Fruit fly (Drosophila melanogaster) whole organism, pupa: Measurements from ENCODE around the gene Xpac.

Source experiments
- CG12605 ChIP-seq: fragments of 200-800 bp; sonication (Bioruptor generic); IDR thresholded peaks from 2 replicates; pipeline ENCODE4 v1.3.6; 2022; ENCODE audit warnings: missing biosample characterization, missing genetic modification characterization
- CG15710 ChIP-seq: fragments of 200-800 bp; sonication (Bioruptor generic); optimal IDR thresholded peaks from 2 replicates; lab custom pipeline; 2018; ENCODE audit warnings: missing biosample characterization, mild to moderate bottlenecking, missing genetic modification characterization, moderate library complexity
- CG34367 ChIP-seq: fragments of 200-800 bp; sonication (Bioruptor generic); optimal IDR thresholded peaks from 2 replicates; lab custom pipeline; 2018; ENCODE audit warnings: missing biosample characterization, mild to moderate bottlenecking, missing genetic modification characterization
- CG4496 ChIP-seq: fragments of 200-800 bp; sonication (Bioruptor generic); IDR thresholded peaks from 3 replicates; pipeline ENCODE4 v1.3.6; 2022; ENCODE audit warnings: missing biosample characterization, missing genetic modification characterization
- CG8159 ChIP-seq: fragments of 200-800 bp; sonication (Bioruptor generic); optimal IDR thresholded peaks from 3 replicates; lab custom pipeline; 2018; ENCODE audit warnings: missing biosample characterization, mild to moderate bottlenecking, missing genetic modification characterization, moderate library complexity
- EcR ChIP-seq: fragments of 200-800 bp; sonication (Bioruptor generic); optimal IDR thresholded peaks from 3 replicates; lab custom pipeline; 2019; ENCODE audit warnings: missing biosample characterization, missing genetic modification characterization, mild to moderate bottlenecking, moderate library complexity, missing genetic modification reagents
- Ets98B ChIP-seq: fragments of 200-800 bp; sonication (Bioruptor generic); IDR thresholded peaks from 2 replicates; pipeline ENCODE4 v1.3.6; 2022; ENCODE audit warnings: missing biosample characterization, missing genetic modification characterization
- Pif1A ChIP-seq: fragments of 200-800 bp; sonication (Bioruptor generic); optimal IDR thresholded peaks from 3 replicates; lab custom pipeline; 2016; ENCODE audit warnings: missing biosample characterization, missing genetic modification characterization
- Pif1B ChIP-seq: fragments of 200-800 bp; sonication (Bioruptor generic); optimal IDR thresholded peaks from 3 replicates; lab custom pipeline; 2016; ENCODE audit warnings: missing biosample characterization, missing genetic modification characterization
- Snoo ChIP-seq: fragments of 200-800 bp; sonication (Bioruptor generic); optimal IDR thresholded peaks from 3 replicates; lab custom pipeline; 2017; ENCODE audit warnings: missing biosample characterization, mild to moderate bottlenecking, missing genetic modification characterization, inconsistent platforms
- gl ChIP-seq: fragments of 200-800 bp; sonication (Bioruptor generic); optimal IDR thresholded peaks from 2 replicates; lab custom pipeline; 2018; ENCODE audit warnings: missing biosample characterization, mild to moderate bottlenecking, missing genetic modification characterization
- rn ChIP-seq: fragments of 200-800 bp; sonication (Bioruptor generic); IDR thresholded peaks from 2 replicates; pipeline ENCODE4 v1.3.6; 2022; ENCODE audit warnings: missing biosample characterization, missing genetic modification characterization

dm6 chrX:4119582-4119981 lies 15.6 kb upstream of the Xpac start:
- TF ChIP-seq CG34367 (tag; lab: Kevin White, UChicago) (no peak), Snoo (tag; lab: Kevin White, UChicago) (no peak), CG8159 (tag; lab: Kevin White, UChicago) (no peak), EcR (GFP tag; lab: Kevin White, UChicago) (no peak), CG12605 (no peak), CG4496 (GFP tag; lab: Robert Waterston, UW) (no peak), CG15710 (tag; lab: Kevin White, UChicago) (no peak), Pif1B (no peak), Ets98B (no peak), Pif1A (no peak), gl (tag; lab: Kevin White, UChicago) (no peak), rn (GFP tag; lab: Robert Waterston, UW) (no peak)
